Fruit fly (Drosophila melanogaster): ENCODE results near the gene ChAT.

Gene ChAT

dm6 chr3R:18670441-18671111, 34.7 kb upstream of the ChAT start (continued):
- TF ChIP-seq CG14965 (GFP tag; optimal IDR thresholded peaks at IDR 0.05; ENCODE audit: borderline replicate concordance) (no peak), CG10147 (GFP tag; optimal IDR thresholded peaks at IDR 0.05) (no peak), Mes4 (GFP tag; optimal IDR thresholded peaks at IDR 0.05) (no peak), CG2202 (tag; optimal IDR thresholded peaks at IDR 0.05) (no peak), bsh (GFP tag; optimal IDR thresholded peaks at IDR 0.05) (peak in 1 of 2 experiments; percentile 72), sima (GFP tag; optimal IDR thresholded peaks at IDR 0.05) (no peak), CG13424 (tag; optimal IDR thresholded peaks at IDR 0.05) (peak; percentile 67), shn (GFP tag; optimal IDR thresholded peaks at IDR 0.05) (no peak), bab2 (GFP tag; optimal IDR thresholded peaks at IDR 0.05) (peak; percentile 64), nerfin-1 (tag; optimal IDR thresholded peaks at IDR 0.05) (peak; percentile 76), Optix (GFP tag; IDR thresholded peaks at IDR 0.05) (no peak), CG15269 (tag; optimal IDR thresholded peaks at IDR 0.05) (peak; percentile 50), HmgZ (tag; optimal IDR thresholded peaks at IDR 0.05) (no peak), Fer3 (tag; optimal IDR thresholded peaks at IDR 0.05) (peak; percentile 42), HLH54F (GFP tag; optimal IDR thresholded peaks at IDR 0.05) (no peak), CG13775 (GFP tag; optimal IDR thresholded peaks at IDR 0.05) (no peak), sug (tag; optimal IDR thresholded peaks at IDR 0.05) (no peak), Antp (GFP tag; optimal IDR thresholded peaks at IDR 0.05) (no peak), HHEX (GFP tag; optimal IDR thresholded peaks at IDR 0.05) (peak; percentile 45), Rx (GFP tag; IDR thresholded peaks at IDR 0.05) (no peak), zen2 (GFP tag; IDR thresholded peaks at IDR 0.05; ENCODE audit: partially characterized antibody) (no peak), hb (GFP tag; IDR thresholded peaks at IDR 0.05; ENCODE audit: partially characterized antibody) (no peak), CG7372 (GFP tag; IDR thresholded peaks at IDR 0.05) (0 out of 2 replicates have a peak, but pooled peaks have one; percentile 32), CG15011 (GFP tag; optimal IDR thresholded peaks at IDR 0.05) (no peak), D (optimal IDR thresholded peaks at IDR 0.05) (no peak), D (GFP tag; optimal IDR thresholded peaks at IDR 0.05) (no peak), abd-A (tag; optimal IDR thresholded peaks at IDR 0.05) (no peak), CG1647 (GFP tag; optimal IDR thresholded peaks at IDR 0.05) (no peak), CoRest (tag; optimal IDR thresholded peaks at IDR 0.05) (peak; percentile 67), Nf-YA (GFP tag; IDR thresholded peaks at IDR 0.05) (no peak), CG6654 (GFP tag; optimal IDR thresholded peaks at IDR 0.05) (no peak), yki (optimal IDR thresholded peaks at IDR 0.05) (no peak), CG12155 (GFP tag; optimal IDR thresholded peaks at IDR 0.05) (no peak), CG2116 (GFP tag; optimal IDR thresholded peaks at IDR 0.05) (no peak), ems (GFP tag; optimal IDR thresholded peaks at IDR 0.05) (no peak), NC2β (GFP tag; optimal IDR thresholded peaks at IDR 0.05) (no peak), CG1529 (GFP tag; optimal IDR thresholded peaks at IDR 0.05) (no peak), Rfx (GFP tag; IDR thresholded peaks at IDR 0.05) (no peak), CG10267 (tag; optimal IDR thresholded peaks at IDR 0.05) (no peak), crp (GFP tag; optimal IDR thresholded peaks at IDR 0.05) (no peak), org-1 (GFP tag; optimal IDR thresholded peaks at IDR 0.05) (peak; percentile 30), CG11398 (GFP tag; optimal IDR thresholded peaks at IDR 0.05) (no peak), CG4360 (GFP tag; IDR thresholded peaks at IDR 0.05) (no peak), Ssrp (tag; optimal IDR thresholded peaks at IDR 0.05) (peak; percentile 58), H2.0 (GFP tag; IDR thresholded peaks at IDR 0.05) (no peak), gsb-n (tag; optimal IDR thresholded peaks at IDR 0.05) (peak; percentile 65), ftz-f1 (GFP tag; optimal IDR thresholded peaks at IDR 0.05) (no peak), fd96Cb (tag; optimal IDR thresholded peaks at IDR 0.05) (peak; percentile 54), Dref (GFP tag; IDR thresholded peaks at IDR 0.05) (no peak), Hr3 (GFP tag; optimal IDR thresholded peaks at IDR 0.05) (peak; percentile 36), vnd (GFP tag; IDR thresholded peaks at IDR 0.05; ENCODE audit: partially characterized antibody) (no peak)

Measured in whole organism, embryonic.